Worm (Caenorhabditis elegans) whole organism, L4/young adult: ENCODE measurements around the gene pek-1.

Experiments used
- W03F9.2 ChIP-seq: fragments of 150-350 bp; optimal IDR thresholded peaks from 2 replicates; lab custom pipeline; 2014; ENCODE audit warnings: missing biosample characterization, missing genetic modification characterization
- dao-5 ChIP-seq: sonication (generic microtip); optimal IDR thresholded peaks from 2 replicates; lab custom pipeline; 2016; ENCODE audit warnings: missing genotype, missing genetic modification characterization, moderate library complexity, missing compliant biosample characterization
- him-1 ChIP-seq: sonication (generic microtip); optimal IDR thresholded peaks from 2 replicates; lab custom pipeline; 2016; ENCODE audit warnings: missing genotype, missing genetic modification reagents, missing genetic modification characterization, missing compliant biosample characterization

Gene pek-1

DNA sequence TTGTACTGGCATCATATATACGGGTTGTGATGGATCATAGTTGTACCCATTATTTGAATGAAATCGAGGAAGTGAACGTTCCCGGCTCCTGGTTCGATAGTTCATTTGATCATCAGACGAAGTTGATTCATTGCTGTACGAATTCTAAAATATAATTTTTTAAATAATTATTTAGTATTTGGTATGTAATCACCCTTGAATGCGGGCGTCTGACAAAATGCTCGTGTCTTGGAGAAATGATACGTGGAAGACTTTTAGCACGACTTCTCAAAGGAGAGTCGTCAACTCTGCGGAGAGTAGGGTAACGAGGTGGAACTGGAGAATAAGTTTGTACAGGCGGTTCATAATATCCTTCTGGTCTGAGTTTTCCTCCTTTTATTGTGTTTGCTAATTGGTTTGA, 12.9 kb upstream of the pek-1 start:
- TF ChIP-seq W03F9.2 (no peak), him-1 (tag; lab: Kevin White, UChicago) (no peak), dao-5 (tag; lab: Kevin White, UChicago) (no peak)

DNA sequence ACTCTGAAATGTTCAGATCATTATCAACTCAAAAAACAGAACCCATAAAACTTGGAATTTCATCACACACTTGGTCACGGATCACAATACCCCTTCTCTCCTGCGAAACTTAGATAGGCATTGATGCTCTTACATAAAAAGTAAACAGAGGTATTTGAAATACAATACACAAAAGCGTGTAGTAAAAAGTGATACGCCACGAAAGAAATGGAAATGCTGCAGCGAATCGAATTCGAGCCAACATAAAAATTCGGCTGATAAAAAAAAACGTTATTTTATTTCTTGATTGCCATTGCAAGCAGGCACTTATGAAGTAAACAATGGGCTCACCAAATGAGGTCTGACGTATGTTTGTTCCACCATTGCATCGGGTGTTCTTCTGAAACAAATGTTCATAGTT, 12.0 kb upstream of the pek-1 start:
- no peak for TF ChIP-seq him-1 (tag; lab: Kevin White, UChicago)
- TF ChIP-seq W03F9.2, result no peak
- TF ChIP-seq dao-5 (tag; lab: Kevin White, UChicago), result no peak

DNA sequence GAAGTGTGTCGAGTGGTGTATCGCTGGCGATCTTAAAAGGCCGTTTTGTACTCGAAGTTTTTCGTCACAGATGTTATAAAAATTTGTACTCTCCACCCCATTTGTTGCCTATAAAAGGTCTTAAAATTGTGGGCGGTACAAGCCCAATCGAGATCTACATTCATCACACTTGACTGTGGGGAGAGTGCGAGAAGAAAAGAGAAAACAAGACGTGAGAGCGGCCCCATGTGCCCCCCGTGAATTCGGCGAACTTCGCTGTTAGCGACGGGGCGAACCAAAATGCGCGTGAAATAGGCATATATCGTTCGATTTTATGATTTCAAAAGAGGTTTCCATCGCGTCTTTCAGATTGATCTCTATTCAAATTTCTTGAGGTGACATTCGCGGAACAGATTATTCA, 5.3 kb upstream of the pek-1 start, which contains the start of gene F46C3.6:
Gene F46C3.6 (minus strand): TSS at position 87 of the 400 bp plus-strand sequence.
- TF ChIP-seq him-1 (tag; lab: Kevin White, UChicago) (no peak), dao-5 (tag; lab: Kevin White, UChicago) (no peak), W03F9.2 (no peak)

DNA sequence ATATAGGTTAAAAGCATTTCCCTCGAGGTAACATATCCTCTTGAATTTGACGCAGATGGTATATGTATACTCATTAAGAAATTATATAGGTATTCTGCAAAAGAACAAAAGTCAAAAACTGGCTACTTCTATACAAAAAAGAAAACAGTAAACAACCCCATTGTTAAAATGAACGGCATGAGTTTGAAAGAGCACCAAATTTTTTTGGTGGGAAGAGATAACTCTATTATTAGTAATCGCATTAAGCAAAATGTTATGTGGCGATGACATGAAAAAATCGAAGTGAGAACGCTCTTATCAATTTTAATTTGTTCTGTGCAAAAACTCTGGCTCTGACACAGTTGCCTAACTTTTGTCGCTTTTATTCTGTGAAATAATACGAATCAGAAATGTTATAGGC, 4.0 kb upstream of the pek-1 start, which contains the start of gene F46C3.2:
Gene F46C3.2 (minus strand): TSS at position 101 of the 400 bp plus-strand sequence.
- TF ChIP-seq dao-5 (tag; lab: Kevin White, UChicago) (no peak), W03F9.2 (no peak), him-1 (tag; lab: Kevin White, UChicago) (no peak)

ce11 chrX:11411675-11412074, 3.0 kb downstream of the pek-1 start:
- TF ChIP-seq dao-5 (tag; lab: Kevin White, UChicago) (no peak), W03F9.2 (no peak), him-1 (tag; lab: Kevin White, UChicago) (no peak)

DNA sequence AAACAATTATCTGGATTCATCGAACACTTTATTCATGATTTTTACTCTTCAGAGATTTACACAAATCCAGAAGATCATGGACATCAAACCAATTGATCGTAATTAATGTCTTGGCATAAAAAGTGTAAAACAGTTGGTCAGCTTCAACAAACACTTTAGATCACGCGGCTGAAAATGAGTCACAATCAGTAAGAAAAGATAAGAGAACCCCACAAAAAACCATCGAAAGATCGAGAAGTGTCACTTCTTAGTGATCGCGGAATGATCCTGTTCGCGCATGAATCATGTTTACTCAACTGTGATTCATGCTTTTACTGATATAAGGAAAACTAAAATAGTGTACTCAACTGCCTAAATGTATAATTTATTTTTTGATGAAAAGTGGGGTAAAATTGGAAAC, 5.2 kb downstream of the pek-1 start:
- TF ChIP-seq him-1 (tag; lab: Kevin White, UChicago) (no peak), W03F9.2 (peak; percentile 36), dao-5 (tag; lab: Kevin White, UChicago) (no peak)

DNA sequence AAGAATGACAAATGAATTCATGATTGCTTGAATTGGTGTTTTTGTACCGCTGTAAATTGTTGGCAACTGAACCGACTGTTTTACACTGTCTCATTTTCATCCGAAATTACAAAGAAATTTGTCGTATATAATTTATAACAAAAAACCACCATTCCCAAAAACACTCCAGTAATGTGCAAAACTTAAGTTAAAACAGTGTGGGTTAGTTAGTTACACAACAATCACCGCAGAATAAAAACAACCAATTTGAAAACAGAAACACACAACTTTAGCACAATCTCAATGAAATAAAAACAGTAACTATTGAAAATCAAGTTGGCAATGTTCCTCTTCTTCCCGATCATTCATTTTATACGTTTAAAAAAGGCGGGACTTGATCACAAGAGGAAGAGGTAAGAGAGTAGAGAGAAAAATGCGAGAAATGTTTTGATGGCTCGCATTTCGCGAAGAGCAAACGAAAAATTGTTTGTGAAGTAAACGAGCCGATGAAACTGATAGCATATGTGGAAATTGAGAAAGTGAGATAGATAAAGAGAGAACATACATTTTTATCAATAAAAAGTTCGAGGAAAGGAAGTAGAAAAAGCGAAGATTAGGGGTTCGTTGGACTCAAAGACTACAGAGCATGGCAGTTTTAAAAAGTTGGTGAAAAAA, 6.9 kb downstream of the pek-1 start, which contains the start of gene F08B12.4:
Gene F08B12.4 (minus strand): TSS at position 51 of the 654 bp plus-strand sequence.
- TF ChIP-seq him-1 (tag; lab: Kevin White, UChicago), result no peak
- no peak for TF ChIP-seq W03F9.2
- TF ChIP-seq dao-5 (tag; lab: Kevin White, UChicago), result no peak

- no peak for TF ChIP-seq him-1 (tag; lab: Kevin White, UChicago)
- TF ChIP-seq W03F9.2, result no peak
- TF ChIP-seq dao-5 (tag; lab: Kevin White, UChicago), result no peak
Measured at ce11 chrX:11406784-11407183, 7.9 kb downstream of the pek-1 start.

ce11 chrX:11405908-11406307, 8.8 kb downstream of the pek-1 start, which contains the start of gene slo-2:
slo-2 (minus strand) TSS chrX:11405931.
- TF ChIP-seq dao-5 (tag; lab: Kevin White, UChicago) (no peak), him-1 (tag; lab: Kevin White, UChicago) (no peak), W03F9.2 (no peak)

DNA sequence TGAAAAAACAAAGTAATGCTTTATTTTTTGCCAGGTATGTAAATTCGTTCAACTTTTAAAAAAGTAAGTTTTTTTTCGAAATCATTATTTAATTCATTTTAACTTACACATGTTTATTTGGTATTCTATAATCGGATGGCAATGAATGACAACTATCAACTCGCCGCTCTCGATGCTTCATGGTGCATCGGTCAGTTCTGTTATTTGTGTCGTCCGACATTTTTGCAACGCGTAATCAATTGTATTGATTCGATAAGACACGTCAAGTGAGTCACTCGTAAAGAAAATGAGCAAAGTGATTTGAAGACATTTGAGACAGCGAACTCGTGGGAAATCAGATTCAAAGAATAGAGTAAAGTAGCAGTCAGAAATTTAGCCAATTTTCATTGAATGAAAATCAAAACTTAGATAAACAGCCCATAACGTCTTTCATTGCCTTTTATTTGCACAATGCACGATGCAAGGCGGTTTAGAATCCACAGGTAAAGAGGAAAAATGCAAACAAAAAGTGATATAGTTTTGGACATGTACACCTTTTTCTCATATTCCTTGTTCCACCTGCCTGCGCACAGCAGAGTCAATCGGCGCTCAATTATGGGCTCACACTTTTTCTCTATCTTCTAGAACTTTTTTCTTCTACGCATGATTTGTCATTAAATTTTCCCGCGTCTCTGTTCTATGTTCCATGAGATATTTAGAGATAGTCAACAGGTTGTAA, 14.1 kb downstream of the pek-1 start:
- TF ChIP-seq dao-5 (tag; lab: Kevin White, UChicago) (no peak), him-1 (tag; lab: Kevin White, UChicago) (no peak), W03F9.2 (no peak)

ce11 chrX:11392924-11393323, 21.8 kb downstream of the pek-1 start, which contains the start of gene prx-12:
prx-12 (plus strand) TSS chrX:11393294.
- TF ChIP-seq W03F9.2, result no peak
- TF ChIP-seq dao-5 (tag; lab: Kevin White, UChicago), result no peak
- no peak for TF ChIP-seq him-1 (tag; lab: Kevin White, UChicago)

DNA sequence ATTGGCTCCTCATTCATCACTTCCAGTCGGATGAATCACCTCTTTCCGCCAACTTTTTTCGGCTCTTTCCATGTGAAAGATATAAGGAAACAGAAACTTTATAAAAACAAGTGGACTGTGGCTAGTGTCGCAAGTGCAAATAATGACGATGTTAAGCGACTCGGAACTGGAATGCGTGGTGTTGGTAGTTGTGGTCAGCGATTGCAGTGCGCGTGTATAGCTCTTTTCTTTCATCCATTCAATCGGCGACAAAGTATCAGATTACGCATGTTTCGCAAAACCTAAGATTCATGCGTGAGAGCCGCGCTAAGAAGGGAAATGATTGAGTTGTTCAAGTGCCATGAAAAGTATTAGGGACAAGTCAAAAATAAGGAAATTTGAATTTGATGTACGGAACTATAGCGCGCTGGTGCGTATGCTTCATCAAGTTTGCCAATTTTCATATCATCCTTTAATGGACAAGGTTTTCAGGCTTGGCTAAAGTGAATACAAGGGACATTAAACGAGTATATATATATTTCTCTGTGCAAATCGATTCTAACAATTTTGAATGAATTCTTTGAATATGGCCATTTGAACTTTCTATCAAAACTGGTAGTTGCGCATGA, 26.9 kb downstream of the pek-1 start:
- TF ChIP-seq W03F9.2 (no peak), him-1 (tag; lab: Kevin White, UChicago) (no peak), dao-5 (tag; lab: Kevin White, UChicago) (no peak)

DNA sequence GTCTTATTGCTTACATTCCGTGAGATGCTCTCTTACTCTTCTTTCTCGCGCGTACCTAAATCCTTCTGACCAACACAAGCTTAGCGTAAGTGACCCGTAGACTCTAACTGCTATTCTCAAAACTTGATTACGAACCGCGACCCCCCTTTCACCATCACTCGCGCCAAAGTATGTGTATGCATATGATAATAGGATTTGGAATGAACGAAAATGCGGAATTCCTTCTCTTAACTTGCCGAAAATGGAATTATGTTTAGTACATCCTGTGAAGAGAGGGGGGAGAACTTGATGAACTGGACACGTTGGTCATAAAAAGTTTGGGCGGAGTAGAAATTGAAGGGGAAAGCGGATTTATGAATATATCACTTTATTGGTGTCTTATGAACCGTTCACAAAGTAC, 27.8 kb downstream of the pek-1 start:
- no peak for TF ChIP-seq dao-5 (tag; lab: Kevin White, UChicago)
- no peak for TF ChIP-seq W03F9.2
- TF ChIP-seq him-1 (tag; lab: Kevin White, UChicago), result no peak

- TF ChIP-seq dao-5 (tag; lab: Kevin White, UChicago), result no peak
- no peak for TF ChIP-seq W03F9.2
- no peak for TF ChIP-seq him-1 (tag; lab: Kevin White, UChicago)
Measured at ce11 chrX:11385916-11386315, 28.8 kb downstream of the pek-1 start.
